Worm (Caenorhabditis elegans): Measurements from ENCODE around the gene srx-22.

DNA sequence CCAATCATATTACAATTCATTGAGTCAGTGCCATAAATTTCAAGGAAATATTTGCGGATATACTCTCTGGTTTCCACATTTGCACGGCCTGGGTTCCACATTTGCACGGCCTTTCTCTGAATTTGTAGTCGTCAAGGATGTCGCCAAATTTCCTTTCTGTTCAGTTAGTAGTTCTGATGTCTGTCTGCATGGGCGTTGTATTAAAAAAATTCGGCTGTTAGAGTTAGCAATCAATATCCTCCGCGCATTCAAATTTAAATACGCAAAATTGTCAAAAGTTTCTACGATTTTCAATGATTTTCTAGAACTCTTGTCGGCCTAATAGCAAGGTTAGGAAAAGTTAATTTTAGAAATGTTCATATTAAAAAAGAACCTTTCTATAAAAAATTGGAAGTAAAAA, 16.2 kb downstream of the srx-22 start, which contains the start of gene srj-52:
- TF ChIP-seq T22C8.4 (GFP tag; IDR thresholded peaks at IDR 0.05) (no peak), klf-2 (GFP tag; conservative IDR thresholded peaks at IDR 0.05) (no peak), flt-1 (GFP tag; IDR thresholded peaks at IDR 0.05) (no peak)
